Worm (Caenorhabditis elegans) whole organism, L4/young adult: ENCODE measurements around the gene pgm-3.
"Not testable (repeated sequence)": the region's sequence is repeated elsewhere in the genome, so short reads cannot be mapped to it uniquely, and the experiment has no call there.

Experiments used
- W03F9.2 ChIP-seq: fragments of 150-350 bp; optimal IDR thresholded peaks from 2 replicates; lab custom pipeline; 2014; ENCODE audit warnings: missing biosample characterization, missing genetic modification characterization
- dao-5 ChIP-seq: sonication (generic microtip); optimal IDR thresholded peaks from 2 replicates; lab custom pipeline; 2016; ENCODE audit warnings: missing genotype, missing genetic modification characterization, moderate library complexity, missing compliant biosample characterization
- him-1 ChIP-seq: sonication (generic microtip); optimal IDR thresholded peaks from 2 replicates; lab custom pipeline; 2016; ENCODE audit warnings: missing genotype, missing genetic modification reagents, missing genetic modification characterization, missing compliant biosample characterization

The pgm-3 gene

ce11 chrIV:8725345-8725744 is at the start of gene pgm-3:
Gene pgm-3, plus strand, starts transcription at chrIV:8725722.
- TF ChIP-seq W03F9.2 (no peak), him-1 (tag; lab: Kevin White, UChicago) (no peak), dao-5 (tag; lab: Kevin White, UChicago) (no peak)

- TF ChIP-seq W03F9.2 (no peak), him-1 (tag; lab: Kevin White, UChicago) (no peak), dao-5 (tag; lab: Kevin White, UChicago) (no peak)
Observed at ce11 chrIV:8677303-8677702, 48.2 kb upstream of the pgm-3 start, which contains the start of gene F08B4.8. Gene F08B4.8, plus strand, starts transcription at chrIV:8677603.

- TF ChIP-seq him-1 (tag; lab: Kevin White, UChicago): no peak
- no peak for TF ChIP-seq W03F9.2
- no peak for TF ChIP-seq dao-5 (tag; lab: Kevin White, UChicago)
Observed at ce11 chrIV:8679225-8679624, 46.3 kb upstream of the pgm-3 start, which contains the start of gene nlp-60. Gene nlp-60, minus strand, starts transcription at chrIV:8679325.

ce11 chrIV:8686510-8686909 is 39.0 kb upstream of the pgm-3 start, which contains the start of gene pole-2:
Gene pole-2, minus strand, starts transcription at chrIV:8686610.
- no peak for TF ChIP-seq W03F9.2
- no peak for TF ChIP-seq him-1 (tag; lab: Kevin White, UChicago)
- TF ChIP-seq dao-5 (tag; lab: Kevin White, UChicago): no peak

ce11 chrIV:8686966-8687365 is 38.6 kb upstream of the pgm-3 start:
- TF ChIP-seq him-1 (tag; lab: Kevin White, UChicago) (no peak), W03F9.2 (no peak), dao-5 (tag; lab: Kevin White, UChicago) (no peak)

- TF ChIP-seq him-1 (tag; lab: Kevin White, UChicago): no peak
- TF ChIP-seq W03F9.2: peak; percentile 85
- TF ChIP-seq dao-5 (tag; lab: Kevin White, UChicago): no peak
Observed at ce11 chrIV:8687605-8688191, 37.8 kb upstream of the pgm-3 start, which contains the start of gene snrp-3. Gene snrp-3, minus strand, starts transcription at chrIV:8687810.

ce11 chrIV:8691486-8691885 is 34.0 kb upstream of the pgm-3 start, which contains the start of the genes hst-1 and ints-6:
Gene hst-1, minus strand, starts transcription at chrIV:8691513.
Gene ints-6, plus strand, starts transcription at chrIV:8691745.
- no peak for TF ChIP-seq dao-5 (tag; lab: Kevin White, UChicago)
- TF ChIP-seq him-1 (tag; lab: Kevin White, UChicago): no peak
- TF ChIP-seq W03F9.2: peak; percentile 65

ce11 chrIV:8697436-8697835 is 28.1 kb upstream of the pgm-3 start, which contains the start of gene ttll-11:
Gene ttll-11, plus strand, starts transcription at chrIV:8697736.
- TF ChIP-seq him-1 (tag; lab: Kevin White, UChicago): no peak
- TF ChIP-seq W03F9.2: no peak
- no peak for TF ChIP-seq dao-5 (tag; lab: Kevin White, UChicago)

- TF ChIP-seq dao-5 (tag; lab: Kevin White, UChicago): no peak
- TF ChIP-seq him-1 (tag; lab: Kevin White, UChicago): no peak
- no peak for TF ChIP-seq W03F9.2
Observed at ce11 chrIV:8705504-8705903, 20.0 kb upstream of the pgm-3 start, which contains the start of gene H23L24.4. Gene H23L24.4, minus strand, starts transcription at chrIV:8705604.

- TF ChIP-seq dao-5 (tag; lab: Kevin White, UChicago) (no peak), him-1 (tag; lab: Kevin White, UChicago) (no peak), W03F9.2 (no peak)
Observed at ce11 chrIV:8708046-8708445, 17.5 kb upstream of the pgm-3 start.

- not testable (repeated sequence) for TF ChIP-seq him-1 (tag; lab: Kevin White, UChicago); W03F9.2; dao-5 (tag; lab: Kevin White, UChicago)
Observed at ce11 chrIV:8715032-8715431, 10.5 kb upstream of the pgm-3 start, which contains the start of the genes parg-2 and ipla-5. Gene parg-2, minus strand, starts transcription at chrIV:8715132. Gene ipla-5, plus strand, starts transcription at chrIV:8715247.

- TF ChIP-seq W03F9.2: no peak
- no peak for TF ChIP-seq him-1 (tag; lab: Kevin White, UChicago)
Observed at ce11 chrIV:8718153-8718552, 7.4 kb upstream of the pgm-3 start, which contains the start of gene H23L24.1. Gene H23L24.1, plus strand, starts transcription at chrIV:8718453.

ce11 chrIV:8722801-8723200 is 2.7 kb upstream of the pgm-3 start:
- TF ChIP-seq him-1 (tag; lab: Kevin White, UChicago) (no peak), W03F9.2 (no peak), dao-5 (tag; lab: Kevin White, UChicago) (no peak)

- TF ChIP-seq dao-5 (tag; lab: Kevin White, UChicago) (no peak), W03F9.2 (no peak), him-1 (tag; lab: Kevin White, UChicago) (no peak)
Observed at ce11 chrIV:8723720-8724119, 1.8 kb upstream of the pgm-3 start, which contains the start of gene F21D5.9. Gene F21D5.9, plus strand, starts transcription at chrIV:8724020.
